Worm (Caenorhabditis elegans) whole organism, L4 larva: ENCODE measurements around the gene ceh-54.

Experiments used
- attf-4 ChIP-seq: sonication (generic microtip); optimal IDR thresholded peaks from 3 replicates; lab custom pipeline; 2017; ENCODE audit warnings: missing biosample characterization, missing genetic modification characterization
- fkh-10 ChIP-seq: fragments of 150-350 bp; optimal IDR thresholded peaks from 2 replicates; lab custom pipeline; 2014; ENCODE audit warnings: missing biosample characterization, missing genetic modification reagents, missing genetic modification characterization
- hif-1 ChIP-seq, 2 experiments: sonication (generic microtip); optimal IDR thresholded peaks; 2 replicates each; lab custom pipeline; 2016 to 2017; ENCODE audit warnings: missing compliant biosample characterization in 2 of 2, missing genetic modification characterization in 2 of 2, missing genetic modification reagents in 2 of 2, missing genotype in 2 of 2, mild to moderate bottlenecking in 1 of 2
- mdl-1 ChIP-seq, 2 experiments: fragments of 150-350 bp in 1 of 2; sonication (generic microtip) in 1 of 2; optimal IDR thresholded peaks; 2 replicates each; lab custom pipeline; 2014 to 2017; ENCODE audit warnings: missing biosample characterization in 2 of 2, missing genetic modification characterization in 2 of 2
- nhr-11 ChIP-seq: fragments of 150-350 bp; optimal IDR thresholded peaks from 2 replicates; lab custom pipeline; 2014; ENCODE audit warnings: missing biosample characterization, missing genetic modification characterization
- snpc-4 ChIP-seq: fragments of 150-350 bp; optimal IDR thresholded peaks from 2 replicates; lab custom pipeline; 2014; ENCODE audit warnings: missing biosample characterization, missing genetic modification characterization

- no peak for TF ChIP-seq hif-1 (tag; optimal IDR thresholded peaks at IDR 0.05; lab: Kevin White, UChicago)
- no peak for TF ChIP-seq snpc-4 (tag; lab: Kevin White, UChicago)
- TF ChIP-seq attf-4 (tag; lab: Kevin White, UChicago): no peak
- TF ChIP-seq mdl-1 (tag; optimal IDR thresholded peaks at IDR 0.05; lab: Kevin White, UChicago): no peak
- TF ChIP-seq fkh-10 (GFP tag; lab: Kevin White, UChicago): no peak
- TF ChIP-seq nhr-11 (tag; lab: Kevin White, UChicago): no peak
These were observed 48.1 kb downstream of the ceh-54 start for ce11 chrX:6145921-6146320.
